Worm (Caenorhabditis elegans) whole organism, mixed stage, embryonic: ENCODE data around the gene twk-36.

ENCODE experiments used
- M03D4.4 ChIP-seq: sonication (generic microtip); optimal IDR thresholded peaks from 2 replicates; lab custom pipeline; 2017; ENCODE audit warnings: mild to moderate bottlenecking, missing genetic modification characterization, missing compliant biosample characterization
- bed-3 ChIP-seq: fragments of 200-800 bp; sonication (Bioruptor generic); optimal IDR thresholded peaks from 3 replicates; lab custom pipeline; 2018; ENCODE audit warnings: mild to moderate bottlenecking, missing genetic modification characterization, moderate library complexity, missing compliant biosample characterization
- ceh-39 ChIP-seq: fragments of 150-350 bp; optimal IDR thresholded peaks from 2 replicates; lab custom pipeline; 2014; ENCODE audit warnings: missing biosample characterization, missing genetic modification characterization
- ceh-43 ChIP-seq: fragments of 200-800 bp; sonication (Bioruptor generic); optimal IDR thresholded peaks from 2 replicates; lab custom pipeline; 2018; ENCODE audit warnings: mild to moderate bottlenecking, missing genetic modification characterization, moderate library complexity, missing compliant biosample characterization
- ceh-83 ChIP-seq: fragments of 200-800 bp; sonication (Bioruptor generic); optimal IDR thresholded peaks from 2 replicates; lab custom pipeline; 2018; ENCODE audit warnings: mild to moderate bottlenecking, missing genetic modification characterization, missing compliant biosample characterization
- ces-1 ChIP-seq: fragments of 150-350 bp; optimal IDR thresholded peaks from 2 replicates; lab custom pipeline; 2014; ENCODE audit warnings: missing biosample characterization, missing genetic modification reagents, missing genetic modification characterization
- cnd-1 ChIP-seq: fragments of 200-800 bp; sonication (Bioruptor generic); optimal IDR thresholded peaks from 2 replicates; lab custom pipeline; 2018; ENCODE audit warnings: mild to moderate bottlenecking, missing genetic modification characterization, missing compliant biosample characterization
- drap-1 ChIP-seq: fragments of 200-800 bp; sonication (Bioruptor generic); optimal IDR thresholded peaks from 3 replicates; lab custom pipeline; 2018; ENCODE audit warnings: mild to moderate bottlenecking, missing genetic modification characterization, missing compliant biosample characterization
- elt-1 ChIP-seq: sonication (generic microtip); optimal IDR thresholded peaks from 2 replicates; lab custom pipeline; 2017; ENCODE audit warnings: missing genetic modification characterization, mild to moderate bottlenecking, missing compliant biosample characterization, antibody characterized with exemption, moderate library complexity, borderline replicate concordance; ENCODE audit not compliant: insufficient read depth
- elt-3 ChIP-seq: fragments of 150-350 bp; optimal IDR thresholded peaks from 2 replicates; lab custom pipeline; 2014; ENCODE audit warnings: missing biosample characterization, missing genetic modification characterization
- flh-1 ChIP-seq: fragments of 200-800 bp; sonication (Bioruptor generic); optimal IDR thresholded peaks from 2 replicates; lab custom pipeline; 2018; ENCODE audit warnings: mild to moderate bottlenecking, missing genetic modification characterization, moderate library complexity, missing compliant biosample characterization
- ham-2 ChIP-seq: fragments of 200-800 bp; sonication (Bioruptor generic); optimal IDR thresholded peaks from 2 replicates; lab custom pipeline; 2018; ENCODE audit warnings: mild to moderate bottlenecking, missing genetic modification characterization, missing compliant biosample characterization
- hlh-1 ChIP-seq: fragments of 150-350 bp; optimal IDR thresholded peaks from 2 replicates; lab custom pipeline; 2014; ENCODE audit warnings: missing biosample characterization, missing genetic modification reagents, missing genetic modification characterization
- lin-13 ChIP-seq: fragments of 150-350 bp; optimal IDR thresholded peaks from 2 replicates; lab custom pipeline; 2014; ENCODE audit warnings: missing biosample characterization, missing genetic modification characterization
- lin-32 ChIP-seq: fragments of 200-800 bp; sonication (Bioruptor generic); optimal IDR thresholded peaks from 2 replicates; lab custom pipeline; 2018; ENCODE audit warnings: mild to moderate bottlenecking, missing genetic modification characterization, missing compliant biosample characterization
- lsy-2 ChIP-seq: fragments of 150-350 bp; optimal IDR thresholded peaks from 2 replicates; lab custom pipeline; 2014; ENCODE audit warnings: missing biosample characterization, missing genetic modification characterization
- mab-5 ChIP-seq: fragments of 150-350 bp; optimal IDR thresholded peaks from 2 replicates; lab custom pipeline; 2014; ENCODE audit warnings: missing biosample characterization, missing genetic modification characterization
- mep-1 ChIP-seq: fragments of 150-350 bp; optimal IDR thresholded peaks from 2 replicates; lab custom pipeline; 2017; ENCODE audit warnings: missing biosample characterization, missing genetic modification reagents, missing genetic modification characterization, inconsistent platforms
- mls-2 ChIP-seq: sonication (generic microtip); optimal IDR thresholded peaks from 2 replicates; lab custom pipeline; 2016; ENCODE audit warnings: mild to moderate bottlenecking, missing genetic modification characterization, moderate library complexity, missing compliant biosample characterization
- nhr-12 ChIP-seq: fragments of 150-350 bp; optimal IDR thresholded peaks from 2 replicates; lab custom pipeline; 2014; ENCODE audit warnings: missing biosample characterization, missing genetic modification characterization
- nhr-2 ChIP-seq: fragments of 150-350 bp; optimal IDR thresholded peaks from 2 replicates; lab custom pipeline; 2014; ENCODE audit warnings: missing biosample characterization, missing genetic modification characterization
- nhr-76 ChIP-seq: sonication (generic microtip); optimal IDR thresholded peaks from 2 replicates; lab custom pipeline; 2017; ENCODE audit warnings: missing biosample characterization, missing genetic modification characterization
- pha-4 ChIP-seq: fragments of 150-350 bp; optimal IDR thresholded peaks from 2 replicates; lab custom pipeline; 2018; ENCODE audit warnings: missing biosample characterization, missing genetic modification reagents, missing genetic modification characterization
- sem-2 ChIP-seq: fragments of 200-800 bp; sonication (Bioruptor generic); optimal IDR thresholded peaks from 2 replicates; lab custom pipeline; 2018; ENCODE audit warnings: mild to moderate bottlenecking, missing genetic modification characterization, missing compliant biosample characterization
- snpc-4 ChIP-seq: fragments of 150-350 bp; optimal IDR thresholded peaks from 2 replicates; lab custom pipeline; 2014; ENCODE audit warnings: missing biosample characterization, missing genetic modification characterization
- sptf-1 ChIP-seq: sonication (generic microtip); optimal IDR thresholded peaks from 2 replicates; lab custom pipeline; 2017; ENCODE audit warnings: mild to moderate bottlenecking, missing genetic modification characterization, moderate library complexity, missing compliant biosample characterization
- tbx-8 ChIP-seq: fragments of 200-800 bp; sonication (Bioruptor generic); optimal IDR thresholded peaks from 2 replicates; lab custom pipeline; 2018; ENCODE audit warnings: mild to moderate bottlenecking, missing genetic modification characterization, moderate library complexity, missing compliant biosample characterization
- unc-120 ChIP-seq: sonication (generic microtip); optimal IDR thresholded peaks from 2 replicates; lab custom pipeline; 2017; ENCODE audit warnings: missing genetic modification characterization, missing compliant biosample characterization; ENCODE audit not compliant: poor library complexity, severe bottlenecking
- unc-39 ChIP-seq: fragments of 150-350 bp; optimal IDR thresholded peaks from 2 replicates; lab custom pipeline; 2014; ENCODE audit warnings: missing biosample characterization, missing genetic modification characterization
- unc-62 ChIP-seq: fragments of 150-350 bp; optimal IDR thresholded peaks from 2 replicates; lab custom pipeline; 2014; ENCODE audit warnings: missing biosample characterization, missing genetic modification reagents, missing genetic modification characterization
- zip-8 ChIP-seq: fragments of 150-350 bp; optimal IDR thresholded peaks from 2 replicates; lab custom pipeline; 2014; ENCODE audit warnings: missing biosample characterization, missing genetic modification characterization
- ztf-11 ChIP-seq: fragments of 150-350 bp; optimal IDR thresholded peaks from 2 replicates; lab custom pipeline; 2014; ENCODE audit warnings: missing biosample characterization, missing genetic modification characterization

Gene twk-36

DNA sequence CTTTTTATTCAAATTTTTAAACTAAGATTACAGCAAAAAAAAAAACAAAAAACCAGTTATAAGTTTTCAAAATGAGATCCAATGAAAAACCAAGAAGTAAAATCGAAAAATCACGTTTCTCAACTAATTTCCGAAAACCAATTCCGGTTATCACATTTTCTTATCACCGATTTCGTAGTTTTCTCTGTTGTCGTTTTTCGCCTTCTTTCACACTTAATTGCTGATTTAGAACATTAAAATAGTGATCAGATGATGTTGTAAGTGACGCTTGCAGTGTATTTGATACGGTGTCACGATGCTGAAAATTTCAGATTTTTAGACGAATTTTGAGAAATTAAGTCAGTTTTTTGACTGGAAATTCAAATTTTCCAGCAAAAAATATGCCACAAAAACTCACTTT lies 33.4 kb upstream of the twk-36 start:
- no peak for TF ChIP-seq zip-8 (tag; lab: Kevin White, UChicago)
- no peak for TF ChIP-seq nhr-76 (tag; lab: Kevin White, UChicago)
- TF ChIP-seq snpc-4, result no peak
- TF ChIP-seq unc-39, result no peak
- TF ChIP-seq pha-4 (tag; lab: Kevin White, UChicago), result no peak
- TF ChIP-seq ceh-39 (tag; lab: Kevin White, UChicago), result no peak
- no peak for TF ChIP-seq ztf-11 (tag; lab: Kevin White, UChicago)
- TF ChIP-seq cnd-1 (tag; lab: Kevin White, UChicago), result no peak
- no peak for TF ChIP-seq lsy-2 (tag; lab: Kevin White, UChicago)
- TF ChIP-seq ces-1 (GFP tag; lab: Kevin White, UChicago), result no peak
- no peak for TF ChIP-seq sem-2
- TF ChIP-seq sptf-1 (tag; lab: Kevin White, UChicago), result no peak
- no peak for TF ChIP-seq elt-1 (tag; lab: Kevin White, UChicago)
- TF ChIP-seq tbx-8, result no peak
- no peak for TF ChIP-seq ceh-83
- no peak for TF ChIP-seq unc-120
- TF ChIP-seq drap-1 (GFP tag; lab: Kevin White, UChicago), result no peak
- no peak for TF ChIP-seq flh-1

DNA sequence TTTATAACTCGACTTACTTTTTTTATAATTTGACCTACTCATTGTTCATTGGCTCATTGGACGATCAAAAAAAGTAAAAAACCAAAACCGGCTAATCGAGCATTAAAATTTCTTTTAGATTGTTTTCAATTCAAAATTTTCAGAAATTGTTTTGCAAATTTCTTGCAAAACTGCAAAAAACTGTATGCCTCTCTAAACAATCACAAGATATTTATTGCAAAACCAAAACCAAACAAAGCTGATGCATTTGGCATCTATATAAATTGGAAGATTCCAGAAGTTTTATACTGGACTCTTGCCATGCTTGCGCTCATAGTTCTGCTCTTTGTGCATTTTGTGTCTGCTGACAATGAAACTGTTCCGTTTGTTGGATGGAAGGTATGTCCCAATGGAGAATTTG lies 30.8 kb upstream of the twk-36 start, which contains the start of gene C47A10.12:
C47A10.12 (plus strand) TSS at position 301 of the 400 bp plus-strand sequence.
- no peak for TF ChIP-seq mep-1 (tag; lab: Kevin White, UChicago)
- no peak for TF ChIP-seq ham-2 (GFP tag; lab: Kevin White, UChicago)
- TF ChIP-seq ztf-11 (tag; lab: Kevin White, UChicago), result no peak
- TF ChIP-seq mls-2 (tag; lab: Kevin White, UChicago), result no peak
- TF ChIP-seq drap-1 (GFP tag; lab: Kevin White, UChicago), result no peak
- TF ChIP-seq lin-13 (tag; lab: Kevin White, UChicago), result no peak
- TF ChIP-seq nhr-12 (tag; lab: Kevin White, UChicago), result no peak
- TF ChIP-seq tbx-8, result no peak
- TF ChIP-seq snpc-4, result no peak
- no peak for TF ChIP-seq unc-62
- no peak for TF ChIP-seq ces-1 (GFP tag; lab: Kevin White, UChicago)
- no peak for TF ChIP-seq elt-1 (tag; lab: Kevin White, UChicago)
- TF ChIP-seq nhr-2, result no peak
- no peak for TF ChIP-seq lsy-2 (tag; lab: Kevin White, UChicago)
- no peak for TF ChIP-seq mab-5 (tag; lab: Kevin White, UChicago)
- no peak for TF ChIP-seq zip-8 (tag; lab: Kevin White, UChicago)
- no peak for TF ChIP-seq sem-2
- no peak for TF ChIP-seq elt-3
- no peak for TF ChIP-seq lin-32 (GFP tag; lab: Kevin White, UChicago)
- no peak for TF ChIP-seq cnd-1 (tag; lab: Kevin White, UChicago)

DNA sequence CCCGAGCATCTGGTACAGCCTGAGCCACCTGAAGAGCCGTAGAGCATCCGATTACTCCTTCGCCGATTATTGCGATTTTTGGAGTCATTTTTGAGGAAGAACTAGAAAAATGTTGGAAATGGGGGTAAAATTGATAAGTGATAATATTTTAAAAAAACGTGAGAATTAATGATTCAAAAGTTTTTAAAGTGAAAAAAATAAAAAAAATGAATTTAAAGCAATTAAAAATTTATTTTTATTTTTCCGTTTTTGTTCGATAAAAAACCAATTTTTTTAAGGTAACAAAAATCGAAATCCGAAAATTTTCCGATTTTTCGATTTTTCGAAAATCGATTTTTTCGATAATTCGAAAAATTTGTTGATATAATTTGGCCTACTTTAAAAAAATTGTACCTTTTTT lies 30.3 kb upstream of the twk-36 start, which contains the start of gene ddo-1:
ddo-1 (minus strand) TSS at position 101 of the 400 bp plus-strand sequence.
- TF ChIP-seq mab-5 (tag; lab: Kevin White, UChicago) (no peak), unc-120 (no peak), unc-62 (no peak), elt-1 (tag; lab: Kevin White, UChicago) (no peak), ham-2 (GFP tag; lab: Kevin White, UChicago) (no peak), tbx-8 (no peak)

- TF ChIP-seq lin-32 (GFP tag; lab: Kevin White, UChicago) (no peak), ceh-43 (GFP tag; lab: Kevin White, UChicago) (no peak), mab-5 (tag; lab: Kevin White, UChicago) (no peak), mls-2 (tag; lab: Kevin White, UChicago) (no peak), unc-120 (no peak), M03D4.4 (no peak), elt-1 (tag; lab: Kevin White, UChicago) (no peak), nhr-76 (tag; lab: Kevin White, UChicago) (no peak), sptf-1 (tag; lab: Kevin White, UChicago) (no peak)
Measured at ce11 chrV:17773108-17773507, 26.2 kb upstream of the twk-36 start, which contains the start of gene sre-21. TSS of gene sre-21 (minus strand) at chrV:17773208.

- TF ChIP-seq bed-3 (GFP tag; lab: Kevin White, UChicago) (no peak), ceh-39 (tag; lab: Kevin White, UChicago) (no peak), ceh-83 (no peak), lin-13 (tag; lab: Kevin White, UChicago) (no peak), lsy-2 (tag; lab: Kevin White, UChicago) (no peak), ceh-43 (GFP tag; lab: Kevin White, UChicago) (no peak), mep-1 (tag; lab: Kevin White, UChicago) (no peak), nhr-76 (tag; lab: Kevin White, UChicago) (no peak), drap-1 (GFP tag; lab: Kevin White, UChicago) (no peak), sptf-1 (tag; lab: Kevin White, UChicago) (no peak), ham-2 (GFP tag; lab: Kevin White, UChicago) (no peak), elt-3 (no peak), ztf-11 (tag; lab: Kevin White, UChicago) (no peak), sem-2 (no peak), snpc-4 (no peak), mls-2 (tag; lab: Kevin White, UChicago) (no peak), lin-32 (GFP tag; lab: Kevin White, UChicago) (no peak), unc-62 (no peak), hlh-1 (tag; lab: Kevin White, UChicago) (no peak), zip-8 (tag; lab: Kevin White, UChicago) (no peak)
Measured at ce11 chrV:17767768-17768167, 20.9 kb upstream of the twk-36 start.
